Worm (Caenorhabditis elegans) whole organism, L2 larva: ENCODE data around the gene math-23.

Experiments
- Y55F3AM.14 ChIP-seq: fragments of 200-800 bp; sonication (Bioruptor generic); optimal IDR thresholded peaks from 2 replicates; lab custom pipeline; 2018; ENCODE audit warnings: mild to moderate bottlenecking, missing genetic modification characterization, missing compliant biosample characterization
- ZK546.5 ChIP-seq: sonication (generic microtip); optimal IDR thresholded peaks from 2 replicates; lab custom pipeline; 2017; ENCODE audit warnings: missing biosample characterization, missing genetic modification characterization
- aly-2 ChIP-seq: fragments of 150-350 bp; optimal IDR thresholded peaks from 2 replicates; lab custom pipeline; 2014; ENCODE audit warnings: missing biosample characterization, missing genetic modification characterization
- lin-39 ChIP-seq: fragments of 150-350 bp; optimal IDR thresholded peaks from 2 replicates; lab custom pipeline; 2014; ENCODE audit warnings: missing biosample characterization, missing genetic modification reagents, missing genetic modification characterization
- nhr-11 ChIP-seq: fragments of 150-350 bp; optimal IDR thresholded peaks from 2 replicates; lab custom pipeline; 2014; ENCODE audit warnings: missing biosample characterization, missing genetic modification characterization
- skn-1 ChIP-seq: sonication (generic microtip); optimal IDR thresholded peaks from 2 replicates; lab custom pipeline; 2017; ENCODE audit warnings: missing biosample characterization, missing genetic modification characterization
- snpc-4 ChIP-seq: fragments of 150-350 bp; optimal IDR thresholded peaks from 2 replicates; lab custom pipeline; 2014; ENCODE audit warnings: missing biosample characterization, missing genetic modification characterization
- unc-55 ChIP-seq: fragments of 150-350 bp; sonication (generic microtip); optimal IDR thresholded peaks from 3 replicates; lab custom pipeline; 2014; ENCODE audit warnings: missing biosample characterization, missing genetic modification reagents, missing genetic modification characterization
- unc-62 ChIP-seq: fragments of 150-350 bp; optimal IDR thresholded peaks from 2 replicates; lab custom pipeline; 2014; ENCODE audit warnings: missing biosample characterization, missing genetic modification reagents, missing genetic modification characterization
- zag-1 ChIP-seq: fragments of 150-350 bp; optimal IDR thresholded peaks from 2 replicates; lab custom pipeline; 2014; ENCODE audit warnings: missing biosample characterization, missing genetic modification characterization
- ztf-11 ChIP-seq: sonication (generic microtip); optimal IDR thresholded peaks from 2 replicates; lab custom pipeline; 2017; ENCODE audit warnings: missing biosample characterization, missing genetic modification characterization

- TF ChIP-seq nhr-11 (tag; lab: Kevin White, UChicago) (no peak), ZK546.5 (no peak), ztf-11 (tag; lab: Kevin White, UChicago) (no peak), lin-39 (tag; lab: Kevin White, UChicago) (no peak), Y55F3AM.14 (GFP tag; lab: Kevin White, UChicago) (no peak), zag-1 (tag; lab: Kevin White, UChicago) (no peak), unc-55 (GFP tag; lab: Kevin White, UChicago) (no peak), skn-1 (no peak), aly-2 (tag; lab: Kevin White, UChicago) (no peak), snpc-4 (tag; lab: Kevin White, UChicago) (no peak), unc-62 (GFP tag; lab: Kevin White, UChicago) (no peak)
Measured at ce11 chrII:1899934-1900333, 2.1 kb upstream of the math-23 start, which contains the start of gene math-24.
